Worm (Caenorhabditis elegans): ENCODE measurements around the gene W07B8.4.

- no peak for TF ChIP-seq ama-1 (optimal IDR thresholded peaks at IDR 0.05)
- no peak for TF ChIP-seq flt-1 (GFP tag; IDR thresholded peaks at IDR 0.05)
- TF ChIP-seq sea-1 (GFP tag; conservative IDR thresholded peaks at IDR 0.05): no peak
- no peak for TF ChIP-seq F13C5.2 (tag; optimal IDR thresholded peaks at IDR 0.05)
- TF ChIP-seq B0310.2 (tag; optimal IDR thresholded peaks at IDR 0.05): no peak
- no peak for TF ChIP-seq tra-4 (tag; optimal IDR thresholded peaks at IDR 0.05)
- TF ChIP-seq ceh-13 (GFP tag; optimal IDR thresholded peaks at IDR 0.05): no peak
- no peak for TF ChIP-seq aly-1 (tag; optimal IDR thresholded peaks at IDR 0.05)
Observed at ce11 chrV:1151830-1152229, 20.1 kb upstream of the W07B8.4 start.

All from whole organism, early embryonic.